Worm (Caenorhabditis elegans) whole organism, late embryonic: ENCODE results near the gene F54C9.11.

Experiments
- ama-1 ChIP-seq: fragments of 150-350 bp; optimal IDR thresholded peaks from 2 replicates; lab custom pipeline; 2014
- ets-4 ChIP-seq: sonication (generic microtip); optimal IDR thresholded peaks from 2 replicates; lab custom pipeline; 2016; ENCODE audit warnings: missing genetic modification characterization, missing compliant biosample characterization
- eyg-1 ChIP-seq: sonication (generic microtip); optimal IDR thresholded peaks from 2 replicates; lab custom pipeline; 2016; ENCODE audit warnings: missing genotype, missing genetic modification characterization, missing compliant biosample characterization
- hlh-30 ChIP-seq: sonication (generic microtip); optimal IDR thresholded peaks from 2 replicates; lab custom pipeline; 2017; ENCODE audit warnings: antibody characterized with exemption, missing genetic modification characterization, missing compliant biosample characterization; ENCODE audit not compliant: insufficient read depth
- unc-55 ChIP-seq: sonication (generic microtip); optimal IDR thresholded peaks from 2 replicates; lab custom pipeline; 2017; ENCODE audit warnings: missing biosample characterization, missing genetic modification reagents, missing genetic modification characterization
- unc-86 ChIP-seq: sonication (generic microtip); optimal IDR thresholded peaks from 2 replicates; lab custom pipeline; 2016; ENCODE audit warnings: missing genetic modification characterization, missing compliant biosample characterization

DNA sequence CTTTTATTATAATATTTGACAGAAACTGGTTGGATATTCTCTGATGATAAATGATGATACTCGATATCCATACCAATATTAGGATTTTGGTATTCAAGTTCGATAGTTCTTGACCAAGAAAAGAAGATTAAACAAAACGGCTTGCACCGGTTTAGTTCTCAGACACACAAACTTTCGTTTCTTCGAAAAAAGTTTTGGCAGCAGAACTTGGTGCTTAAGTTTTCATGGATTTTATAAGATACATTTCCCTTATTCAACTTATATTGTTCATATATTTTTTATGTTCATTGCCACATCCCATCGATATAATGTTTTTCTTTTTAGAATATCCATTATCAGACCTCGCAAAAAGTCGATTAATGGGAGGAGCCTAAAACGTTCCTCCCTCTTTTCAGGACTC is 5.8 kb upstream of the F54C9.11 start, which contains the start of gene aptf-4:
- no peak for TF ChIP-seq hlh-30 (tag; lab: Kevin White, UChicago)
- TF ChIP-seq unc-55 (GFP tag; lab: Kevin White, UChicago), result no peak
- no peak for TF ChIP-seq ama-1 (lab: Kevin White, UChicago)
- no peak for TF ChIP-seq ets-4
- TF ChIP-seq eyg-1 (tag; lab: Kevin White, UChicago), result no peak
- TF ChIP-seq unc-86 (tag; lab: Kevin White, UChicago), result no peak
